Worm (Caenorhabditis elegans) whole organism, L4 larva: ENCODE results near the gene tax-6.

Experiments
- F26F4.8 ChIP-seq: fragments of 200-800 bp; sonication (Bioruptor generic); conservative IDR thresholded peaks from 2 replicates; pipeline ENCODE4 v1.3.6; 2022; ENCODE audit warnings: missing genetic modification characterization, missing compliant biosample characterization
- F49E8.2 ChIP-seq: sonication (generic microtip); optimal IDR thresholded peaks from 2 replicates; lab custom pipeline; 2016; ENCODE audit warnings: missing compliant biosample characterization, mild to moderate bottlenecking, missing genetic modification characterization, borderline replicate concordance
- T20F7.1 ChIP-seq: fragments of 200-800 bp; sonication (Bioruptor generic); optimal IDR thresholded peaks from 2 replicates; lab custom pipeline; 2018; ENCODE audit warnings: mild to moderate bottlenecking, missing genetic modification characterization, missing compliant biosample characterization
- T26A8.4 ChIP-seq: fragments of 200-800 bp; sonication (Bioruptor generic); IDR thresholded peaks from 2 replicates; pipeline ENCODE4 v1.3.6; 2022; ENCODE audit warnings: missing genetic modification characterization, missing compliant biosample characterization
- Y105C5A.15 ChIP-seq: fragments of 200-800 bp; sonication (Bioruptor generic); IDR thresholded peaks from 2 replicates; pipeline ENCODE4 v1.3.6; 2022; ENCODE audit warnings: missing genetic modification characterization, missing compliant biosample characterization
- Y48G9A.11 ChIP-seq: fragments of 200-800 bp; sonication (Bioruptor generic); IDR thresholded peaks from 2 replicates; pipeline ENCODE4 v1.3.6; 2022; ENCODE audit warnings: missing genetic modification reagents, missing genetic modification characterization, missing compliant biosample characterization
- ZK546.5 ChIP-seq, 2 experiments: sonication (generic microtip); optimal IDR thresholded peaks; 2 replicates each; lab custom pipeline; 2017; ENCODE audit warnings: missing biosample characterization in 2 of 2, missing genetic modification characterization in 2 of 2
- aha-1 ChIP-seq: fragments of 150-350 bp; peaks from one replicate; lab custom pipeline; 2014; ENCODE audit warnings: missing biosample characterization, missing genetic modification characterization
- ceh-32 ChIP-seq: sonication (generic microtip); optimal IDR thresholded peaks from 2 replicates; lab custom pipeline; 2016; ENCODE audit warnings: mild to moderate bottlenecking, missing genetic modification characterization, missing compliant biosample characterization; ENCODE audit not compliant: poor library complexity
- ceh-62 ChIP-seq: sonication (generic microtip); optimal IDR thresholded peaks from 2 replicates; lab custom pipeline; 2017; ENCODE audit warnings: missing biosample characterization, missing genetic modification characterization
- ces-1 ChIP-seq: fragments of 150-350 bp; sonication (generic microtip); optimal IDR thresholded peaks from 4 replicates; lab custom pipeline; 2014; ENCODE audit warnings: missing biosample characterization, missing genetic modification reagents, missing genetic modification characterization
- cey-2 ChIP-seq: sonication (generic microtip); optimal IDR thresholded peaks from 3 replicates; lab custom pipeline; 2017; ENCODE audit warnings: missing genetic modification characterization, mild to moderate bottlenecking, missing compliant biosample characterization, antibody characterized with exemption, borderline replicate concordance; ENCODE audit not compliant: insufficient read depth
- daf-16 ChIP-seq, 3 experiments: sonication (generic microtip); optimal IDR thresholded peaks; 2 replicates each; lab custom pipeline; 2016 to 2017; ENCODE audit warnings: missing genetic modification characterization in 3 of 3, missing genetic modification reagents in 3 of 3, mild to moderate bottlenecking in 2 of 3, missing compliant biosample characterization in 2 of 3, missing biosample characterization in 1 of 3, moderate library complexity in 1 of 3
- dpl-1 ChIP-seq: fragments of 150-350 bp; optimal IDR thresholded peaks from 2 replicates; lab custom pipeline; 2014; ENCODE audit warnings: missing biosample characterization, missing genetic modification reagents, missing genetic modification characterization
- dve-1 ChIP-seq: sonication (generic microtip); optimal IDR thresholded peaks from 2 replicates; lab custom pipeline; 2017; ENCODE audit warnings: antibody characterized with exemption, mild to moderate bottlenecking, missing genetic modification characterization, missing compliant biosample characterization; ENCODE audit not compliant: insufficient read depth
- egl-27 ChIP-seq: sonication (generic microtip); optimal IDR thresholded peaks from 3 replicates; lab custom pipeline; 2017; ENCODE audit warnings: missing biosample characterization, missing genetic modification reagents, missing genetic modification characterization
- egl-43 ChIP-seq: fragments of 200-800 bp; sonication (Bioruptor generic); IDR thresholded peaks from 2 replicates; pipeline ENCODE4 v1.3.6; 2022; ENCODE audit warnings: missing genetic modification reagents, missing genetic modification characterization, missing compliant biosample characterization
- fkh-10 ChIP-seq: fragments of 150-350 bp; optimal IDR thresholded peaks from 2 replicates; lab custom pipeline; 2014; ENCODE audit warnings: missing biosample characterization, missing genetic modification reagents, missing genetic modification characterization
- gei-8 ChIP-seq: fragments of 200-800 bp; sonication (Bioruptor generic); optimal IDR thresholded peaks from 2 replicates; lab custom pipeline; 2018; ENCODE audit warnings: mild to moderate bottlenecking, missing genetic modification characterization, missing compliant biosample characterization
- hif-1 ChIP-seq, 2 experiments: sonication (generic microtip); optimal IDR thresholded peaks; 2 replicates each; lab custom pipeline; 2016 to 2017; ENCODE audit warnings: missing compliant biosample characterization in 2 of 2, missing genetic modification characterization in 2 of 2, missing genetic modification reagents in 2 of 2, missing genotype in 2 of 2, mild to moderate bottlenecking in 1 of 2
- hlh-11 ChIP-seq: fragments of 200-800 bp; sonication (Bioruptor generic); optimal IDR thresholded peaks from 2 replicates; lab custom pipeline; 2018; ENCODE audit warnings: mild to moderate bottlenecking, missing genetic modification characterization, missing compliant biosample characterization
- hlh-30 ChIP-seq: sonication (generic microtip); optimal IDR thresholded peaks from 2 replicates; lab custom pipeline; 2017; ENCODE audit warnings: antibody characterized with exemption, mild to moderate bottlenecking, missing genetic modification characterization, missing compliant biosample characterization; ENCODE audit not compliant: insufficient read depth
- jun-1 ChIP-seq: fragments of 150-350 bp; optimal IDR thresholded peaks from 2 replicates; lab custom pipeline; 2014; ENCODE audit warnings: missing biosample characterization, missing genetic modification reagents, missing genetic modification characterization
- lin-38 ChIP-seq: fragments of 200-800 bp; sonication (Bioruptor generic); IDR thresholded peaks from 2 replicates; pipeline ENCODE4 v1.3.6; 2022; ENCODE audit warnings: missing genetic modification reagents, missing genetic modification characterization, missing compliant biosample characterization
- lin-39 ChIP-seq: fragments of 150-350 bp; optimal IDR thresholded peaks from 2 replicates; lab custom pipeline; 2014; ENCODE audit warnings: missing biosample characterization, missing genetic modification reagents, missing genetic modification characterization
- lsy-2 ChIP-seq, 2 experiments: fragments of 150-350 bp in 1 of 2; sonication (generic microtip) in 1 of 2; optimal IDR thresholded peaks; 2 replicates each; lab custom pipeline; 2014 to 2017; ENCODE audit warnings: missing biosample characterization in 2 of 2, missing genetic modification characterization in 2 of 2
- mep-1 ChIP-seq: fragments of 150-350 bp; sonication (generic microtip); optimal IDR thresholded peaks from 3 replicates; lab custom pipeline; 2014; ENCODE audit warnings: missing biosample characterization, missing genetic modification characterization
- mes-2 ChIP-seq: sonication (generic microtip); optimal IDR thresholded peaks from 2 replicates; lab custom pipeline; 2016; ENCODE audit warnings: missing genotype, mild to moderate bottlenecking, missing genetic modification characterization, missing compliant biosample characterization; ENCODE audit not compliant: poor library complexity, severe bottlenecking
- nhr-11 ChIP-seq: fragments of 150-350 bp; optimal IDR thresholded peaks from 2 replicates; lab custom pipeline; 2014; ENCODE audit warnings: missing biosample characterization, missing genetic modification characterization
- nhr-237 ChIP-seq: sonication (generic microtip); optimal IDR thresholded peaks from 2 replicates; lab custom pipeline; 2017; ENCODE audit warnings: missing biosample characterization, missing genetic modification characterization
- nhr-48 ChIP-seq: sonication (generic microtip); optimal IDR thresholded peaks from 2 replicates; lab custom pipeline; 2016; ENCODE audit warnings: mild to moderate bottlenecking, missing genetic modification characterization, missing compliant biosample characterization
- php-3 ChIP-seq: fragments of 200-800 bp; sonication (Bioruptor generic); IDR thresholded peaks from 2 replicates; pipeline ENCODE4 v1.3.6; 2022; ENCODE audit warnings: missing genetic modification reagents, missing genetic modification characterization, missing compliant biosample characterization
- pqm-1 ChIP-seq: sonication (generic microtip); optimal IDR thresholded peaks from 2 replicates; lab custom pipeline; 2017; ENCODE audit warnings: missing biosample characterization, missing genetic modification characterization
- rbr-2 ChIP-seq: sonication (generic microtip); optimal IDR thresholded peaks from 2 replicates; lab custom pipeline; 2016; ENCODE audit warnings: missing genotype, missing genetic modification characterization, missing compliant biosample characterization
- saeg-2 ChIP-seq: fragments of 200-800 bp; sonication (Bioruptor generic); IDR thresholded peaks from 2 replicates; pipeline ENCODE4 v1.3.6; 2022; ENCODE audit warnings: missing genetic modification reagents, missing genetic modification characterization, missing compliant biosample characterization
- set-16 ChIP-seq: fragments of 200-800 bp; sonication (Bioruptor generic); IDR thresholded peaks from 2 replicates; pipeline ENCODE4 v1.3.6; 2022; ENCODE audit warnings: missing genetic modification reagents, missing genetic modification characterization, missing compliant biosample characterization
- skn-1 ChIP-seq: fragments of 150-350 bp; optimal IDR thresholded peaks from 2 replicates; lab custom pipeline; 2014; ENCODE audit warnings: missing biosample characterization, missing genetic modification characterization
- tag-97 ChIP-seq: fragments of 200-800 bp; sonication (Bioruptor generic); IDR thresholded peaks from 2 replicates; pipeline ENCODE4 v1.3.6; 2022; ENCODE audit warnings: missing genetic modification characterization, missing compliant biosample characterization
- unc-130 ChIP-seq: sonication (generic microtip); optimal IDR thresholded peaks from 2 replicates; lab custom pipeline; 2016; ENCODE audit warnings: missing genetic modification reagents, missing genetic modification characterization, missing compliant biosample characterization
- unc-39 ChIP-seq: sonication (generic microtip); optimal IDR thresholded peaks from 2 replicates; lab custom pipeline; 2017; ENCODE audit warnings: missing biosample characterization, missing genetic modification characterization
- unc-62 ChIP-seq, 3 experiments: fragments of 150-350 bp in 1 of 3; sonication (generic microtip); optimal IDR thresholded peaks in 2 of 3; peaks in 1 of 3; 1 replicate in 1 of 3; 2 replicates in 2 of 3; lab custom pipeline; 2014 to 2017; ENCODE audit warnings: missing biosample characterization in 3 of 3, missing genetic modification characterization in 3 of 3, missing genetic modification reagents in 3 of 3, missing genotype in 1 of 3

The tax-6 gene

ce11 chrIV:10515128-10515527 lies 13.7 kb upstream of the tax-6 start, which contains the start of gene C02F4.4:
C02F4.4 (minus strand) TSS chrIV:10515228.
- TF ChIP-seq egl-27 (tag; lab: Kevin White, UChicago) (no peak), lin-39 (no peak), mep-1 (tag; lab: Kevin White, UChicago) (no peak), unc-130 (no peak), daf-16 (GFP tag; optimal IDR thresholded peaks at IDR 0.05; lab: Kevin White, UChicago) (no peak), daf-16 (tag; optimal IDR thresholded peaks at IDR 0.05; lab: Kevin White, UChicago) (no peak), set-16 (GFP tag; lab: Robert Waterston, UW) (no peak)

ce11 chrIV:10513266-10513665 lies 11.9 kb upstream of the tax-6 start:
- peak; percentile 60 for TF ChIP-seq hlh-30
- TF ChIP-seq dpl-1 (GFP tag; lab: Kevin White, UChicago) = no peak
- no peak for TF ChIP-seq ceh-62 (tag; lab: Kevin White, UChicago)
- peak in 1 of 2 experiments; percentile 10 for TF ChIP-seq hif-1 (tag; optimal IDR thresholded peaks at IDR 0.05; lab: Kevin White, UChicago)
- no peak for TF ChIP-seq saeg-2 (GFP tag; lab: Robert Waterston, UW)
- TF ChIP-seq dve-1 (tag; lab: Kevin White, UChicago) = peak; percentile 59
- TF ChIP-seq pqm-1 (tag; lab: Kevin White, UChicago) = peak; percentile 3
- TF ChIP-seq hlh-11 = peak; percentile 54
- TF ChIP-seq, all 104 proteins: peak for 5

ce11 chrIV:10512752-10513151 lies 11.4 kb upstream of the tax-6 start:
- peak in 1 of 2 experiments; percentile 6 for TF ChIP-seq lsy-2 (tag; optimal IDR thresholded peaks at IDR 0.05; lab: Kevin White, UChicago)
- peak; percentile 66 for TF ChIP-seq nhr-11
- peak; percentile 80 for TF ChIP-seq hlh-30
- peak; percentile 79 for TF ChIP-seq aha-1
- TF ChIP-seq hlh-11 = peak; percentile 0
- TF ChIP-seq daf-16 (GFP tag; optimal IDR thresholded peaks at IDR 0.05; lab: Kevin White, UChicago) = peak in 1 of 2 experiments; percentile 59
- peak; percentile 20 for TF ChIP-seq daf-16 (tag; optimal IDR thresholded peaks at IDR 0.05; lab: Kevin White, UChicago)
- no peak for TF ChIP-seq T26A8.4 (GFP tag; lab: Robert Waterston, UW)
- TF ChIP-seq jun-1 (tag; lab: Kevin White, UChicago) = no peak
- TF ChIP-seq, all 104 proteins: peak for 6

ce11 chrIV:10511432-10511831 lies 10.0 kb upstream of the tax-6 start:
- TF ChIP-seq gei-8 (GFP tag; lab: Kevin White, UChicago) (no peak), T26A8.4 (GFP tag; lab: Robert Waterston, UW) (peak; percentile 18; the same call in 1 of the 2 replicates), fkh-10 (GFP tag; lab: Kevin White, UChicago) (peak; percentile 37), hlh-30 (peak; percentile 37), cey-2 (no peak), hlh-11 (peak; percentile 89), unc-62 (GFP tag; optimal IDR thresholded peaks at IDR 0.05 in 1 of 2; lab: Kevin White, UChicago) (peak in 1 of 2 experiments; percentile 83), unc-62 (tag; optimal IDR thresholded peaks at IDR 0.05; lab: Kevin White, UChicago) (no peak), lin-38 (peak; percentile 19; the same call in 1 of the 2 replicates), Y105C5A.15 (GFP tag; lab: Robert Waterston, UW) (no peak), nhr-48 (tag; lab: Kevin White, UChicago) (peak; percentile 74), rbr-2 (no peak), dve-1 (tag; lab: Kevin White, UChicago) (peak; percentile 89), F26F4.8 (GFP tag; lab: Robert Waterston, UW) (no peak), jun-1 (tag; lab: Kevin White, UChicago) (no peak), tag-97 (no peak), php-3 (GFP tag; lab: Robert Waterston, UW) (peak; percentile 59; the same call in 1 of the 2 replicates), mes-2 (tag; lab: Kevin White, UChicago) (peak; percentile 8), ZK546.5 (tag; optimal IDR thresholded peaks at IDR 0.05; lab: Kevin White, UChicago) (no peak), F49E8.2 (no peak), pqm-1 (tag; lab: Kevin White, UChicago) (no peak), Y48G9A.11 (no peak), mep-1 (tag; lab: Kevin White, UChicago) (peak; percentile 48), skn-1 (no peak), saeg-2 (GFP tag; lab: Robert Waterston, UW) (no peak), aha-1 (peak; percentile 92), T20F7.1 (GFP tag; lab: Kevin White, UChicago) (peak; percentile 18), unc-39 (no peak), lsy-2 (tag; optimal IDR thresholded peaks at IDR 0.05; lab: Kevin White, UChicago) (no peak), ceh-32 (tag; lab: Kevin White, UChicago) (no peak), ces-1 (GFP tag; lab: Kevin White, UChicago) (no peak), egl-43 (GFP tag; lab: Robert Waterston, UW) (no peak), nhr-237 (tag; lab: Kevin White, UChicago) (no peak)
